Fruit fly (Drosophila melanogaster) whole organism: ENCODE results near the gene Gr10b.

Experiments used
- CG8478 ChIP-seq: fragments of >200 bp; optimal IDR thresholded peaks from 2 replicates; lab custom pipeline; 2018; ENCODE audit warnings: inconsistent platforms
- Dll ChIP-seq: fragments of >200 bp; optimal IDR thresholded peaks from 2 replicates; lab custom pipeline; 2017
- EcR ChIP-seq, 2 experiments: fragments of >200 bp; optimal IDR thresholded peaks; 2 replicates each; lab custom pipeline; 2017; ENCODE audit warnings: missing biosample characterization in 2 of 2, missing genetic modification characterization in 2 of 2, missing genetic modification reagents in 2 of 2
- pan ChIP-seq: fragments of >200 bp; optimal IDR thresholded peaks from 2 replicates; lab custom pipeline; 2017
- psq ChIP-seq: fragments of >200 bp; optimal IDR thresholded peaks from 2 replicates; lab custom pipeline; 2017
- usp ChIP-seq: fragments of >200 bp; optimal IDR thresholded peaks from 2 replicates; lab custom pipeline; 2017; ENCODE audit warnings: missing biosample characterization, missing genetic modification characterization, mixed read lengths

Gene Gr10b

DNA sequence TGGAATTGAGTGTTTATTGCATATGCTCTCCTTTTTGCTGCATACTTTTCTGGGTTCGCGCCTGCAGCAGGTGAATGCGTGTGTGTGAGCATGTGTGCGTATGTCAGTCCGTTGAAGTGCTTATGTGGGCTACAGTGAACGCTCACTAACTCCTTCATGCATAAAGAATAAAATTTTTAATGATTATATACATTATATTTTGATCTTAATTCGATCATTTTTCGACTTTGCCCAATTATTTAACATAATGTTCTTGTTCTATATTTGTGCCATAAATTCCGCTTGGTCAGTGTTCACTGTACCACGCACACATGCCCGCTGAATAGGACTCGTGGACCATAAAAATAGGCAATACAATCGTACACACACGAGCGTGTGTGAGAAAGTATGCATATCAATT, 42.2 kb downstream of the Gr10b start:
- no peak for TF ChIP-seq pan (lab: Kevin White, UChicago)
- no peak for TF ChIP-seq EcR (GFP tag; optimal IDR thresholded peaks at IDR 0.05; lab: Kevin White, UChicago)
- TF ChIP-seq CG8478 (lab: Kevin White, UChicago), result no peak
- TF ChIP-seq Dll, result no peak
- no peak for TF ChIP-seq psq (lab: Kevin White, UChicago)
- TF ChIP-seq usp (GFP tag; lab: Kevin White, UChicago), result no peak

DNA sequence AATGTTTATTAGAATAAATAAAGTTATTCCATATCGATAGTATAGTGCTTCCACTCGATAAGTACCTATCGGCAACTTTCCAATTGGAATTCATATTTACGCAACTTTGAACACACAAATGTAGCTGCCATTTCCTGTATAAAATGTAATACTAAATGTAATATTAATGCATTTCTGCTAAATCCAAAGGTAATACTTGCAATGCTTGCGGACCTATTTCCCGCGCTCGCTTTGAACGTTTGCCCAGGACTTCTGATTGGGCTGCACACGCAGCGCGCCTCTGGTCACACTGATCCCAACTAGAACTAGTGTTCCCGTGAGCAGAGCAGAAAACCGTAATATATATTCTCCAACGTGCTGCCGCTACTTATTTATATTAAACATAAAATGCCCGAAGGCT, 43.6 kb downstream of the Gr10b start, which contains the start of gene dlg1:
Gene dlg1 (plus strand): TSS at position 292 of the 400 bp plus-strand sequence.
- TF ChIP-seq usp (GFP tag; lab: Kevin White, UChicago) (no peak), psq (lab: Kevin White, UChicago) (no peak), pan (lab: Kevin White, UChicago) (no peak), CG8478 (lab: Kevin White, UChicago) (no peak), EcR (GFP tag; optimal IDR thresholded peaks at IDR 0.05; lab: Kevin White, UChicago) (no peak), Dll (no peak)

DNA sequence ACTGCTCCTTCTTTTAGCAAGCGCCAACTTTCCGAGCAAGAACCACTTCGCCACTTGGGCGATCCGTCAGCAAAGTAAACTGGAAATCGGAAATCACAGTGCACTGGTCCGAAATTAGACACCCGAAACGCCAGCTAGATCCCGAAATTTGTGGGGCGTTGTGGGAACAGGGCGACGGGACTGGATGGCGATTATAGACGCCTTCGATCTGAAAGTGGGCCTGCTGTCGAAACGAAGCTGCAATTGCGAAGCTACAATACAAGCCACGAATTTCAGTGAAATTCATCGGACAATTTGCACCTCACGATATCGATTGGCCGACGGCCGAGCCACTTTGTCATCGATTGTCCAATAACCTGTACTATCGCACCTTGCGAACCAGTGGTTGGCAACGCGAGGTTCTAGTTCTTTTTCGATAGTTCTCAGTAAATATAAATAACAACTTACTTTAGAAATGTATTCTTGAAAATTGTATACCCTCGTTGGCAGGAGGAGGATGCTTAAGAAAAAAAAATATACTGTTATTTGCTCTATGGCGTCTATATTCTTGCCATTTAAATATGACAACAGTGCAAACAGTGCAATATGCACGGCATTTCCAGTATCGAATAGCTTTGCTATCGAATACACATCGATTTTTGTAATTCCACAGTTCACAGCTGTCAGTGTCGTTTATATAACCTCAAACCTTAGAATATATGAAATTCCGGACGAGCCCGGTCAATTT, 45.0 kb downstream of the Gr10b start, which contains the start of the genes hop and Tim8:
Gene hop (minus strand): TSS at position 316 of the 727 bp plus-strand sequence.
Gene Tim8 (plus strand): TSS at position 663 of the 727 bp plus-strand sequence.
- TF ChIP-seq psq (lab: Kevin White, UChicago) (no peak), EcR (GFP tag; optimal IDR thresholded peaks at IDR 0.05; lab: Kevin White, UChicago) (no peak), usp (GFP tag; lab: Kevin White, UChicago) (no peak), Dll (no peak), CG8478 (lab: Kevin White, UChicago) (no peak), pan (lab: Kevin White, UChicago) (no peak)
